Worm (Caenorhabditis elegans): ENCODE measurements around the gene npr-21.

Gene npr-21

DNA sequence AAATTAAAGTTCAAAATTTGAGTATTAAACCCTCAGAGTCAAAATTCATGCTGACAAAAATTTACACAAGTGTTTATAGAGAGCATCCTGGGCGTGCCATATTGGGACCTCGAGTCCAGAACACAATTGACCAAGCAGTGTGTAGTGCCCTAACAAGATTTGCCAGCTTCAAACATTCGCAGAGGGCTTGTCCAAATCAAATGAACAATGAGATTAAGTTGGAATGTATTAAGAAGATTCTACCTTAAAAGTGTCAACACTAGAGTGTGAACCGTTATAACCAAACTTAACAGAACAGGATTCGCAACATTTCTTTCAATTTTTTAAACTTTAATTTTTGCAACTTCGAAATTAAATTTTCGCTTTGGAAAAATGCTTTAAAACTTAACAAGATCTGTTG lies 12.6 kb upstream of the npr-21 start:
- TF ChIP-seq unc-42 (tag; optimal IDR thresholded peaks at IDR 0.05): peak; percentile 59
- no peak for TF ChIP-seq ceh-6 (GFP tag; optimal IDR thresholded peaks at IDR 0.05)
- TF ChIP-seq fkh-10 (GFP tag; optimal IDR thresholded peaks at IDR 0.05): no peak
- TF ChIP-seq Y22D7AL.16 (tag; optimal IDR thresholded peaks at IDR 0.05): no peak
- no peak for TF ChIP-seq fkh-6 (tag; optimal IDR thresholded peaks at IDR 0.05)
- TF ChIP-seq ceh-45 (GFP tag; IDR thresholded peaks at IDR 0.05): no peak
- no peak for TF ChIP-seq F13H6.1 (tag; optimal IDR thresholded peaks at IDR 0.05)

- TF ChIP-seq che-1 (tag; optimal IDR thresholded peaks at IDR 0.05) (no peak), npax-4 (tag; optimal IDR thresholded peaks at IDR 0.05) (no peak), ceh-31 (tag; optimal IDR thresholded peaks at IDR 0.05) (no peak)
Measured at ce11 chrX:17168086-17168485, 10.3 kb upstream of the npr-21 start.

DNA sequence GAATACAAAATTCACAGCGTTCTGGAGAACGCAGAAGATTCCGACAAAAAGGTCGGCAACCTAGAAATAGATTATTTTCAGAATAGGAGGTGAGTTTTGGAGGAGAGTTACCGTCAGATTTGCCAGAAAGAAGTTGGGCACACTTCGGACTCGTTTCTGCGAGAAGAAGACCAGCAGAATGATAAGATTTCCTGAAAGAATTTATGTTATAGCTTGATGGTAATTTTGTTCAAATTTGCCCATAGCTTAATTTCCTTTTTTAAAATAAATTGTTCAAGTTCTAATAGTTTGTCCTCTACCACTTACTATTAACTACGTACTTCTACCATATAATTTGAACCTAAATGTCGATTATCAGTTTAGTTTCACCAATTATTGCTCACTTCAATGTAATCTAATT lies 679 bp downstream of the npr-21 start:
- no peak for TF ChIP-seq fkh-6 (tag; optimal IDR thresholded peaks at IDR 0.05)
- no peak for TF ChIP-seq K09A11.1 (tag; optimal IDR thresholded peaks at IDR 0.05; ENCODE audit: insufficient read depth)
- TF ChIP-seq sox-2 (GFP tag; IDR thresholded peaks at IDR 0.05): no peak
- no peak for TF ChIP-seq ztf-16 (tag; optimal IDR thresholded peaks at IDR 0.05)
- no peak for TF ChIP-seq unc-42 (tag; optimal IDR thresholded peaks at IDR 0.05)

DNA sequence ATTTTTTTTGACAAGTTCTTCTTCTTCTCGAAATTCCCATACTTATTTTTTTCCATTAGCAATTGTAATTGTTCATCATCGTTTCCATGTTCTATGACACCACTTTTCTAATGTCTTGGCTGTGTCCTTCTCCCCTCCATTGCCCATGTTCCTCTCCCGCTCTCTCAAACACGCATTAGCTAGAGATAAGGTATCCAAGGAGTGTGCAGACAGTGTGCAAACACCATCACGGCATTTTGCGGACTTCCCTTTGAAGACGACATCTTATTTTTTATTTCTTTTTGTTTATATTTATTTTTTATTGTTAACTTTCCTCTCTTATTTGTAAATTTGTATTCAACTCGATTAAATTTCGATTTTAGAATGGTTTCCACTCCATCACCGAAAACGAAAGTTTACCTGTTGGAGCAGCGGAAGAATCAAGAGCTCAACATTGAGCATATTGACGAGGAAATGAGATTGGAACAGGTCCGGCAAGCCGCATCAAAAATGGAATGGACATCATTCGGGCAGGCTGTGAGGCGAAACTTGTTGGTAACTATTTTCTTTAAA lies 6.5 kb downstream of the npr-21 start, which contains the start of gene mdt-1.2:
mdt-1.2 (plus strand) TSS at position 363 of the 552 bp plus-strand sequence.
- TF ChIP-seq hlh-15 (tag; optimal IDR thresholded peaks at IDR 0.05) (no peak), ttx-3 (tag; optimal IDR thresholded peaks at IDR 0.05) (no peak), C08G9.2 (tag; optimal IDR thresholded peaks at IDR 0.05) (no peak), tbx-7 (tag; optimal IDR thresholded peaks at IDR 0.05) (no peak), ztf-16 (tag; optimal IDR thresholded peaks at IDR 0.05) (no peak), tbx-2 (tag; optimal IDR thresholded peaks at IDR 0.05) (peak; percentile 42), mec-3 (tag; optimal IDR thresholded peaks at IDR 0.05; ENCODE audit: borderline replicate concordance) (no peak), che-1 (tag; optimal IDR thresholded peaks at IDR 0.05) (no peak), lin-11 (tag; optimal IDR thresholded peaks at IDR 0.05) (no peak), hlh-30 (tag; optimal IDR thresholded peaks at IDR 0.05; ENCODE audit: insufficient read depth) (no peak), ceh-31 (tag; optimal IDR thresholded peaks at IDR 0.05) (no peak), fax-1 (tag; optimal IDR thresholded peaks at IDR 0.05) (no peak), fkh-10 (GFP tag; optimal IDR thresholded peaks at IDR 0.05) (no peak), K02D7.2 (tag; optimal IDR thresholded peaks at IDR 0.05) (no peak), sdc-2 (tag; optimal IDR thresholded peaks at IDR 0.05) (peak; percentile 67), unc-42 (tag; optimal IDR thresholded peaks at IDR 0.05) (peak; percentile 38), lim-6 (tag; optimal IDR thresholded peaks at IDR 0.05) (no peak), nhr-232 (tag; optimal IDR thresholded peaks at IDR 0.05) (no peak), ceh-30 (tag; optimal IDR thresholded peaks at IDR 0.05) (peak; percentile 68), zip-5 (tag; optimal IDR thresholded peaks at IDR 0.05) (no peak), ceh-48 (tag; optimal IDR thresholded peaks at IDR 0.05) (no peak), fkh-6 (tag; optimal IDR thresholded peaks at IDR 0.05) (no peak), ref-2 (tag; optimal IDR thresholded peaks at IDR 0.05) (peak; percentile 6), hlh-6 (tag; optimal IDR thresholded peaks at IDR 0.05) (no peak), pha-2 (tag; optimal IDR thresholded peaks at IDR 0.05) (no peak), ceh-45 (GFP tag; IDR thresholded peaks at IDR 0.05) (no peak), pqm-1 (tag; optimal IDR thresholded peaks at IDR 0.05) (no peak), dve-1 (tag; optimal IDR thresholded peaks at IDR 0.05) (no peak), dmd-4 (tag; optimal IDR thresholded peaks at IDR 0.05; ENCODE audit: borderline replicate concordance) (no peak), rnt-1 (tag; optimal IDR thresholded peaks at IDR 0.05) (no peak), ceh-19 (GFP tag; optimal IDR thresholded peaks at IDR 0.05) (no peak), pag-3 (tag; optimal IDR thresholded peaks at IDR 0.05; ENCODE audit: borderline replicate concordance) (no peak), ceh-2 (tag; optimal IDR thresholded peaks at IDR 0.05) (no peak), ceh-24 (tag; optimal IDR thresholded peaks at IDR 0.05) (no peak), gmeb-2 (tag; optimal IDR thresholded peaks at IDR 0.05) (no peak), T23F11.4 (GFP tag; optimal IDR thresholded peaks at IDR 0.05) (no peak), odd-2 (tag; optimal IDR thresholded peaks at IDR 0.05) (no peak), nhr-11 (tag; optimal IDR thresholded peaks at IDR 0.05) (no peak), elt-4 (tag; optimal IDR thresholded peaks at IDR 0.05) (no peak), ceh-14 (tag; optimal IDR thresholded peaks at IDR 0.05) (no peak)
